Fruit fly (Drosophila melanogaster): Measurements from ENCODE around the gene sqz.
A peak's percentile ranks its signal among the peaks of the same experiment; 100 is the strongest.

Gene sqz

DNA sequence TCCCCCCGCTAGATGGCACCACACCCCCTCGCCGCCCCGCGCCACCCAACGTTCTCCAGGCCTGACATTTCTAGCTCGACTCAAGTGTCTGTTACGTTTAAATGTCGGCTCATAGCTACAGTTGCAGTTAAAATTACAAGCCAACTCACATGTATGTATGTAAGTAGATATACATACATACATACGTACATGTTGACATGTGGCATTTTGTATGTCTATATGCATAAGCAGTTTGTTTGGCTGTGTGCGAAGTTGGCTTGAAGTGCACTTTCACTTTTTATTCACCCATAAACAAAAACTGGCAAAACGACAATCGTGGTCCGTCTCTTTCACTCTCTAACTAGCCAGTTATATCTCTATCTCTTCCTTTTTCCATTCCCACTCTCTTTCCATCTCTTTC lies 18.8 kb downstream of the sqz start (continued):
- TF ChIP-seq repo (GFP tag; optimal IDR thresholded peaks at IDR 0.05): no peak
- no peak for TF ChIP-seq pho (GFP tag; optimal IDR thresholded peaks at IDR 0.05)
- TF ChIP-seq lab (GFP tag; optimal IDR thresholded peaks at IDR 0.05): peak; percentile 35
- TF ChIP-seq Gsc (GFP tag; IDR thresholded peaks at IDR 0.05): no peak
- no peak for TF ChIP-seq dati (GFP tag; IDR thresholded peaks at IDR 0.05)
- TF ChIP-seq CG9797 (GFP tag; optimal IDR thresholded peaks at IDR 0.05): no peak
- no peak for TF ChIP-seq B-H2 (GFP tag; optimal IDR thresholded peaks at IDR 0.05)
- no peak for TF ChIP-seq CG13624 (GFP tag; optimal IDR thresholded peaks at IDR 0.05)
- peak; percentile 5 for TF ChIP-seq CG10209 (GFP tag; optimal IDR thresholded peaks at IDR 0.05)
- TF ChIP-seq vvl (GFP tag; IDR thresholded peaks at IDR 0.05): peak; percentile 25; the same call in 1 of the 2 replicates
- TF ChIP-seq CG15269 (tag; optimal IDR thresholded peaks at IDR 0.05): no peak
- TF ChIP-seq scrt (GFP tag; optimal IDR thresholded peaks at IDR 0.05): no peak
- no peak for TF ChIP-seq CG17328 (GFP tag; IDR thresholded peaks at IDR 0.05)
- no peak for TF ChIP-seq Nf-YB (GFP tag; optimal IDR thresholded peaks at IDR 0.05)
- TF ChIP-seq Deaf1 (tag; optimal IDR thresholded peaks at IDR 0.05): no peak
- no peak for TF ChIP-seq CG11695 (GFP tag; IDR thresholded peaks at IDR 0.05)
- TF ChIP-seq CG1647 (GFP tag; optimal IDR thresholded peaks at IDR 0.05): no peak
- peak; percentile 81 for TF ChIP-seq ci (GFP tag; IDR thresholded peaks at IDR 0.05)
- TF ChIP-seq ara (GFP tag; IDR thresholded peaks at IDR 0.05): peak; percentile 45
- TF ChIP-seq cg (GFP tag; optimal IDR thresholded peaks at IDR 0.05): peak; percentile 17
- no peak for TF ChIP-seq Nf-YC (tag; optimal IDR thresholded peaks at IDR 0.05)
- TF ChIP-seq CG15514 (GFP tag; optimal IDR thresholded peaks at IDR 0.05): no peak
- no peak for TF ChIP-seq sc (optimal IDR thresholded peaks at IDR 0.05)
- peak; percentile 18 for TF ChIP-seq sc (GFP tag; optimal IDR thresholded peaks at IDR 0.05)
- peak; percentile 49 for TF ChIP-seq wek (GFP tag; optimal IDR thresholded peaks at IDR 0.05)
- no peak for TF ChIP-seq exex (tag; optimal IDR thresholded peaks at IDR 0.05)
- no peak for TF ChIP-seq p53 (GFP tag; optimal IDR thresholded peaks at IDR 0.05)
- TF ChIP-seq cwo (GFP tag; optimal IDR thresholded peaks at IDR 0.05): no peak
- no peak for TF ChIP-seq Opbp (GFP tag; IDR thresholded peaks at IDR 0.05; ENCODE audit: partially characterized antibody)
- TF ChIP-seq CG8388 (GFP tag; optimal IDR thresholded peaks at IDR 0.05): peak; percentile 19
- TF ChIP-seq dpn (GFP tag; optimal IDR thresholded peaks at IDR 0.05): no peak
- TF ChIP-seq CG11398 (GFP tag; optimal IDR thresholded peaks at IDR 0.05): no peak
- no peak for TF ChIP-seq CG17385 (GFP tag; optimal IDR thresholded peaks at IDR 0.05)
- no peak for TF ChIP-seq CG6791 (GFP tag; IDR thresholded peaks at IDR 0.05; ENCODE audit: partially characterized antibody)
- no peak for TF ChIP-seq eyg (GFP tag; optimal IDR thresholded peaks at IDR 0.05)
- no peak for TF ChIP-seq E2f2 (GFP tag; IDR thresholded peaks at IDR 0.05)
- peak; percentile 8 for TF ChIP-seq unpg (GFP tag; optimal IDR thresholded peaks at IDR 0.05)
- no peak for TF ChIP-seq CG10543 (GFP tag; optimal IDR thresholded peaks at IDR 0.05)
- TF ChIP-seq CG18764 (GFP tag; optimal IDR thresholded peaks at IDR 0.05): no peak
- TF ChIP-seq disco-r (GFP tag; optimal IDR thresholded peaks at IDR 0.05): no peak
- TF ChIP-seq odd (GFP tag; optimal IDR thresholded peaks at IDR 0.05): no peak
- TF ChIP-seq BEAF-32 (GFP tag; optimal IDR thresholded peaks at IDR 0.05): no peak
- TF ChIP-seq ftz-f1 (GFP tag; optimal IDR thresholded peaks at IDR 0.05): no peak
- no peak for TF ChIP-seq CG6683 (GFP tag; optimal IDR thresholded peaks at IDR 0.05)
- TF ChIP-seq CG4424 (GFP tag; optimal IDR thresholded peaks at IDR 0.05): no peak
- no peak for TF ChIP-seq BtbVII (GFP tag; optimal IDR thresholded peaks at IDR 0.05)
- TF ChIP-seq CG7357 (GFP tag; IDR thresholded peaks at IDR 0.05): no peak
- TF ChIP-seq CG2875 (GFP tag; optimal IDR thresholded peaks at IDR 0.05): peak; percentile 76
- TF ChIP-seq ewg (GFP tag; optimal IDR thresholded peaks at IDR 0.05): peak; percentile 42
- TF ChIP-seq ranshi (GFP tag; IDR thresholded peaks at IDR 0.05): no peak
- TF ChIP-seq al (GFP tag; IDR thresholded peaks at IDR 0.05): no peak

Data from whole organism, embryonic.